Fruit fly (Drosophila melanogaster): ENCODE data around the gene mRpL9.

The mRpL9 gene

dm6 chr3R:15356645-15357431 lies 26.3 kb downstream of the mRpL9 start, which contains the start of the genes Atg4b and Hibch (continued):
- TF ChIP-seq toy (GFP tag; IDR thresholded peaks at IDR 0.05) = peak; percentile 50; the same call in 1 of the 2 replicates
- peak; percentile 82 for TF ChIP-seq fd96Cb (tag; optimal IDR thresholded peaks at IDR 0.05)
- TF ChIP-seq Gsc (GFP tag; IDR thresholded peaks at IDR 0.05) = 0 out of 2 replicates have a peak, but pooled peaks have one; percentile 41
- TF ChIP-seq CG6689 (GFP tag; IDR thresholded peaks at IDR 0.05) = peak; percentile 94
- peak; percentile 89 for TF ChIP-seq CG7839 (tag; optimal IDR thresholded peaks at IDR 0.05)
- peak; percentile 86 for TF ChIP-seq bcd (GFP tag; optimal IDR thresholded peaks at IDR 0.05)
- TF ChIP-seq CG4424 (GFP tag; optimal IDR thresholded peaks at IDR 0.05) = peak; percentile 83
- TF ChIP-seq CG16779 (GFP tag; IDR thresholded peaks at IDR 0.05) = 0 out of 2 replicates have a peak, but pooled peaks have one; percentile 27
- TF ChIP-seq az2 (GFP tag; optimal IDR thresholded peaks at IDR 0.05) = peak; percentile 82
- TF ChIP-seq bowl (GFP tag; IDR thresholded peaks at IDR 0.05) = no peak
- peak; percentile 74 for TF ChIP-seq CG12942 (GFP tag; optimal IDR thresholded peaks at IDR 0.05)
- TF ChIP-seq CG4820 (GFP tag; optimal IDR thresholded peaks at IDR 0.05) = peak; percentile 76
- TF ChIP-seq eve (GFP tag; optimal IDR thresholded peaks at IDR 0.05) = no peak
- TF ChIP-seq gro (GFP tag; optimal IDR thresholded peaks at IDR 0.05) = no peak
- TF ChIP-seq CG15479 (GFP tag; optimal IDR thresholded peaks at IDR 0.05) = peak; percentile 62
- TF ChIP-seq CG13424 (tag; optimal IDR thresholded peaks at IDR 0.05) = peak; percentile 91
- TF ChIP-seq Mes4 (GFP tag; optimal IDR thresholded peaks at IDR 0.05) = no peak
- no peak for TF ChIP-seq CG4282 (GFP tag; optimal IDR thresholded peaks at IDR 0.05)
- peak; percentile 70 for TF ChIP-seq Med (GFP tag)
- no peak for TF ChIP-seq CG3838 (GFP tag; optimal IDR thresholded peaks at IDR 0.05)
- TF ChIP-seq CG1792 (GFP tag; optimal IDR thresholded peaks at IDR 0.05) = no peak
- peak; percentile 22; the same call in 1 of the 2 replicates for TF ChIP-seq Scr (GFP tag; IDR thresholded peaks at IDR 0.05; ENCODE audit: partially characterized antibody)
- no peak for TF ChIP-seq CG6791 (GFP tag; IDR thresholded peaks at IDR 0.05; ENCODE audit: partially characterized antibody)
- peak; percentile 79 for TF ChIP-seq CG12104 (GFP tag; optimal IDR thresholded peaks at IDR 0.05)
- no peak for TF ChIP-seq mld (GFP tag; IDR thresholded peaks at IDR 0.05; ENCODE audit: partially characterized antibody)
- TF ChIP-seq Ets65A (GFP tag) = peak; percentile 89
- no peak for TF ChIP-seq hth (optimal IDR thresholded peaks at IDR 0.05)
- TF ChIP-seq wor (GFP tag; IDR thresholded peaks at IDR 0.05) = peak; percentile 18; the same call in 1 of the 2 replicates
- no peak for TF ChIP-seq TFAM (GFP tag; optimal IDR thresholded peaks at IDR 0.05)
- TF ChIP-seq CG18011 (GFP tag; optimal IDR thresholded peaks at IDR 0.05) = peak; percentile 58
- TF ChIP-seq CG11085 (GFP tag; IDR thresholded peaks at IDR 0.05) = peak; percentile 82
- TF ChIP-seq MESR4 (GFP tag; optimal IDR thresholded peaks at IDR 0.05) = peak; percentile 79
- no peak for TF ChIP-seq sc (optimal IDR thresholded peaks at IDR 0.05)
- no peak for TF ChIP-seq sc (GFP tag; optimal IDR thresholded peaks at IDR 0.05)
- TF ChIP-seq vfl (GFP tag; optimal IDR thresholded peaks at IDR 0.05) = peak; percentile 43
- TF ChIP-seq Ssrp (tag; optimal IDR thresholded peaks at IDR 0.05) = peak; percentile 85
- peak; percentile 45; the same call in 1 of the 3 replicates for TF ChIP-seq jigr1 (GFP tag; IDR thresholded peaks at IDR 0.05)
- peak; percentile 78 for TF ChIP-seq HLH3B (GFP tag; IDR thresholded peaks at IDR 0.05)
- TF ChIP-seq CG16815 (GFP tag; optimal IDR thresholded peaks at IDR 0.05) = peak; percentile 78
- no peak; the same call in 1 of the 2 replicates for TF ChIP-seq gsb (GFP tag; IDR thresholded peaks at IDR 0.05)
- TF ChIP-seq CG33213 (GFP tag; optimal IDR thresholded peaks at IDR 0.05) = no peak
- peak; percentile 87 for TF ChIP-seq Fer3 (tag; optimal IDR thresholded peaks at IDR 0.05)
- TF ChIP-seq NK7.1 (GFP tag; optimal IDR thresholded peaks at IDR 0.05) = no peak
- TF ChIP-seq Tbp (GFP tag; optimal IDR thresholded peaks at IDR 0.05) = no peak
- no peak for TF ChIP-seq ftz-f1 (GFP tag; optimal IDR thresholded peaks at IDR 0.05)
- TF ChIP-seq nerfin-1 (tag; optimal IDR thresholded peaks at IDR 0.05) = peak; percentile 79
- TF ChIP-seq CG11247 (GFP tag; IDR thresholded peaks at IDR 0.05) = peak; percentile 65
- peak; percentile 79 for TF ChIP-seq wek (GFP tag; optimal IDR thresholded peaks at IDR 0.05)
- TF ChIP-seq CG1024 (GFP tag; IDR thresholded peaks at IDR 0.05) = no peak
- TF ChIP-seq ssp (GFP tag; IDR thresholded peaks at IDR 0.05) = peak; percentile 75
